Worm (Caenorhabditis elegans): Measurements from ENCODE around the gene chil-26.

DNA sequence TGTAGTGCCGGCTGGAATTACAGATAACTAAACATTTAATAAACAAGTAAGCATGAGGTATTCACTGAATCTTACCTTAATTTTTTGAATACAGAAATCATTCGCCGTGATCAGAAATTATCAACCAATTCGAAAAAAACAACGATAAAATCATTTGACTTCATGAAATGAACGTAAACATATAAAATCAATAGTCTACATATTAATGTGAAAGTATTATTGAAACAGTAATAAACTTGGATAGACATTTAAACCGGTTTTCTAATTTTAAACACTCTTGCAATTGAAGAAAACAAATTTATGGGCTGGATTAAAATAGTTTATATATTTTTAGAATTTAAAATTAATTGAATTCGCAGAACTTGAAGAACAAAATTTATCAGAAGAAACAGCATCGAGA, 33.0 kb upstream of the chil-26 start, which contains the start of gene chil-16:
- TF ChIP-seq pha-4 (tag; optimal IDR thresholded peaks at IDR 0.05) (no peak), B0336.3 (GFP tag; IDR thresholded peaks at IDR 0.05) (no peak), nfya-1 (tag; optimal IDR thresholded peaks at IDR 0.05; ENCODE audit: borderline replicate concordance, insufficient read depth) (no peak), mxl-1 (tag; optimal IDR thresholded peaks at IDR 0.05) (no peak), aptf-3 (GFP tag; IDR thresholded peaks at IDR 0.05) (no peak), die-1 (tag; optimal IDR thresholded peaks at IDR 0.05) (no peak), K11D2.4 (GFP tag; IDR thresholded peaks at IDR 0.05) (no peak), gei-17 (GFP tag; optimal IDR thresholded peaks at IDR 0.05) (no peak), let-526 (GFP tag; IDR thresholded peaks at IDR 0.05) (no peak), nhr-80 (tag; optimal IDR thresholded peaks at IDR 0.05) (no peak), aptf-2 (GFP tag; conservative IDR thresholded peaks at IDR 0.05) (no peak), egl-18 (GFP tag; IDR thresholded peaks at IDR 0.05) (no peak), ama-1 (optimal IDR thresholded peaks at IDR 0.05) (no peak), ama-1 (GFP tag; optimal IDR thresholded peaks at IDR 0.05) (no peak)
